Worm (Caenorhabditis elegans): Measurements from ENCODE around the gene abt-1.

abt-1 gene

DNA sequence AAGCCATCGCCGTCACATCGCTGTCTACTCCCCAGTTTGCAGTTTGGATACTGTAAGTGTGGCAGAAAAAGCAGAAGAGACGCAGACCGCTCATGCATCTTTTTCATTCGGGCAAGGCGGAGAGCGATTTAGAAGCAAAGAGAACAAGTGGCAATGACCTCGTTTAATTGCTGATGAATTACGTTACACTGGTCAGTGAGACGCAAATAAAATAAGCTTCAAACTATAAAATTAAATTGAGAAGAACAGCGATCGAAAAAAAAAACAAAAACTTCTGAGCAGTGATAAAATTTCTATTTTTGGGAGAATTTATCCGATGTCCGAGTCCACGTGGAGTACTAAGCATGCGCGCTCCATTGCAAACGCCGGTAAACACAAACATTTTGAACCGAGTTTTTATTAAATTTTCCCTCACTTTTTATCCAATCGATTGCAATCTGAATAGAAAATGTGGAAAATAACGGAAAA is 7.4 kb upstream of the abt-1 start, which contains the start of gene C24F3.2 (continued):
- TF ChIP-seq sma-9 (GFP tag; optimal IDR thresholded peaks at IDR 0.05) (peak; percentile 39), sma-9 (tag; optimal IDR thresholded peaks at IDR 0.05) (no peak), nhr-25 (tag; optimal IDR thresholded peaks at IDR 0.05) (no peak)

DNA sequence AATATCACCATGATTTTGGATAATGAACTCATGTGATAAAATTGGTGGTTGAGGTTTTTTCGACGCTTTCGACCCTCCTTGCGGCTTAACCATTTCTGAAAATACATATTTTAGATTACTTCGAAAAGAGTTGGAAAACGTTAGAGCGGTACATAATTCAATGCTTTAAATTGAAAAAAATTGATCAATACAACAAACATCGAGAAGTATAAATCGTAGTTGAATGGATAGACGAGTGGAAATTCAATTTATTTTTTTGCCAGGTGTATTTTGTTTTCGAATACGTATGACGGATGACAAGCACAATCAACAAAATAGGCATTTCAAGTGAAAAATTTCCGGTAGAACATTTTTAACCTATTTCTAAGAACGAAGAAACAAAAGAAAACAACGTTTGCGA is 6.5 kb upstream of the abt-1 start, which contains the start of gene tram-1:
tram-1 (minus strand) TSS at position 101 of the 400 bp plus-strand sequence.
- TF ChIP-seq crh-2 (tag; optimal IDR thresholded peaks at IDR 0.05): peak; percentile 46
- no peak for TF ChIP-seq nhr-6 (tag; optimal IDR thresholded peaks at IDR 0.05)

ce11 chrIV:10219208-10219607 is 4.5 kb upstream of the abt-1 start, which contains the start of gene qns-1:
Gene qns-1 (minus strand): TSS chrIV:10219308.
- TF ChIP-seq dmd-4 (tag; optimal IDR thresholded peaks at IDR 0.05) (no peak), nhr-237 (tag; optimal IDR thresholded peaks at IDR 0.05) (no peak), snpc-4 (tag; optimal IDR thresholded peaks at IDR 0.05) (no peak)

DNA sequence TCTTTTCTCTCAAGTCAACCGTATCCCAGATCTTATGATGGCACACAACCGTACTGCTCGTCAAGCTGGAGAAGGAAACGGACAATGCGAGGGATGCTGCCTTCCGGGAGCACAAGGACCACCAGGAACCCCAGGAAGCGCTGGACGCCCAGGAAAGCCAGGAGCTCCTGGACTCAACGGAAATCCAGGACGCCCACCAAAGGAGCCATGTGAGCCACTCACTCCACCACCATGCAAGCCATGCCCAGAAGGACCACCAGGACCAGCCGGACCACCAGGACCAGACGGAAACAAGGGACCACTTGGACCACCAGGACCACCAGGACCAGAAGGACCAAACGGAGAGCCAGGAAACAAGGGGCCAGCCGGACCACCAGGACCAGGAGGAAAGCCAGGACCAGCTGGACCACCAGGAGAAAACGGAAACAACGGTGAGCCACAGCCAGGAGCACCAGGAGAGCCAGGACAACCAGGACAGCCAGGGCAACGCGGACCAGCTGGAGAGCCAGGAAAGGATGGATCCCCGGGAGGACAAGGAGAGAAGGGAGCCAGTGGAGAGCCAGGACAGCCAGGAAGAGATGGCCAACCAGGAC is 2.1 kb upstream of the abt-1 start:
- TF ChIP-seq fos-1 (tag; optimal IDR thresholded peaks at IDR 0.05) (no peak), nhr-25 (tag; optimal IDR thresholded peaks at IDR 0.05) (no peak), ceh-82 (tag; optimal IDR thresholded peaks at IDR 0.05) (no peak), nhr-6 (tag; optimal IDR thresholded peaks at IDR 0.05) (no peak), mab-5 (tag; optimal IDR thresholded peaks at IDR 0.05) (no peak), nhr-23 (tag; optimal IDR thresholded peaks at IDR 0.05) (no peak), ceh-16 (tag; optimal IDR thresholded peaks at IDR 0.05) (no peak), Y55F3AM.14 (GFP tag; optimal IDR thresholded peaks at IDR 0.05) (no peak), skn-1 (tag; optimal IDR thresholded peaks at IDR 0.05) (no peak), ztf-1 (GFP tag; conservative IDR thresholded peaks at IDR 0.05) (no peak), snpc-4 (tag; optimal IDR thresholded peaks at IDR 0.05) (no peak), mdl-1 (tag; optimal IDR thresholded peaks at IDR 0.05) (no peak), F13H6.1 (tag; optimal IDR thresholded peaks at IDR 0.05) (no peak), egl-27 (tag; optimal IDR thresholded peaks at IDR 0.05) (no peak), lin-11 (tag; optimal IDR thresholded peaks at IDR 0.05) (no peak), alr-1 (tag; optimal IDR thresholded peaks at IDR 0.05) (no peak), ama-1 (optimal IDR thresholded peaks at IDR 0.05) (no peak), nhr-12 (tag; optimal IDR thresholded peaks at IDR 0.05) (no peak)

ce11 chrIV:10216078-10216477 is 1.4 kb upstream of the abt-1 start, which contains the start of gene col-124:
Gene col-124 (plus strand): TSS chrIV:10216451.
- TF ChIP-seq snpc-4 (tag; optimal IDR thresholded peaks at IDR 0.05): no peak
- TF ChIP-seq elt-1 (tag; optimal IDR thresholded peaks at IDR 0.05): no peak
- no peak for TF ChIP-seq C34F6.9 (tag; optimal IDR thresholded peaks at IDR 0.05)
- no peak for TF ChIP-seq Y55F3AM.14 (GFP tag; optimal IDR thresholded peaks at IDR 0.05)
- no peak for TF ChIP-seq dmd-4 (tag; optimal IDR thresholded peaks at IDR 0.05)
- no peak for TF ChIP-seq aly-2 (tag; optimal IDR thresholded peaks at IDR 0.05)
- no peak for TF ChIP-seq peb-1 (tag; optimal IDR thresholded peaks at IDR 0.05)
- no peak for TF ChIP-seq gmeb-1 (tag; optimal IDR thresholded peaks at IDR 0.05)
- no peak for TF ChIP-seq lin-13 (GFP tag; optimal IDR thresholded peaks at IDR 0.05)
- no peak for TF ChIP-seq alr-1 (tag; optimal IDR thresholded peaks at IDR 0.05)
- no peak for TF ChIP-seq nhr-23 (tag; optimal IDR thresholded peaks at IDR 0.05)
- TF ChIP-seq elt-3 (tag; optimal IDR thresholded peaks at IDR 0.05): no peak
- no peak for TF ChIP-seq egl-27 (tag; optimal IDR thresholded peaks at IDR 0.05)
- TF ChIP-seq ceh-16 (tag; optimal IDR thresholded peaks at IDR 0.05): no peak
- no peak for TF ChIP-seq unc-62 (GFP tag; optimal IDR thresholded peaks at IDR 0.05)

ce11 chrIV:10215393-10215792 is 682 bp upstream of the abt-1 start:
- TF ChIP-seq peb-1 (tag; optimal IDR thresholded peaks at IDR 0.05) (no peak), nhr-12 (tag; optimal IDR thresholded peaks at IDR 0.05) (no peak), ceh-16 (tag; optimal IDR thresholded peaks at IDR 0.05) (no peak), unc-39 (tag; optimal IDR thresholded peaks at IDR 0.05) (no peak), alr-1 (tag; optimal IDR thresholded peaks at IDR 0.05) (no peak), ztf-11 (tag; optimal IDR thresholded peaks at IDR 0.05) (no peak), lin-13 (GFP tag; optimal IDR thresholded peaks at IDR 0.05) (no peak), ama-1 (optimal IDR thresholded peaks at IDR 0.05) (no peak), ztf-4 (tag; optimal IDR thresholded peaks at IDR 0.05) (no peak), unc-62 (GFP tag; optimal IDR thresholded peaks at IDR 0.05) (no peak), nhr-77 (tag; optimal IDR thresholded peaks at IDR 0.05) (no peak)
